Worm (Caenorhabditis elegans) whole organism, L3 larva: ENCODE measurements around the gene spig-8.

Experiments used
- R02D3.7 ChIP-seq: fragments of 150-350 bp; optimal IDR thresholded peaks from 2 replicates; lab custom pipeline; 2014; ENCODE audit warnings: missing biosample characterization, missing genetic modification characterization
- ama-1 ChIP-seq: fragments of 150-350 bp; optimal IDR thresholded peaks from 2 replicates; lab custom pipeline; 2018
- ceh-16 ChIP-seq: sonication (generic microtip); optimal IDR thresholded peaks from 2 replicates; lab custom pipeline; 2017; ENCODE audit warnings: missing biosample characterization, missing genetic modification characterization
- ceh-28 ChIP-seq: fragments of 150-350 bp; optimal IDR thresholded peaks from 2 replicates; lab custom pipeline; 2014; ENCODE audit warnings: missing biosample characterization, missing genetic modification reagents, missing genetic modification characterization
- ceh-82 ChIP-seq: fragments of 150-350 bp; optimal IDR thresholded peaks from 2 replicates; lab custom pipeline; 2014; ENCODE audit warnings: missing biosample characterization, missing genetic modification characterization
- daf-12 ChIP-seq: fragments of 150-350 bp; optimal IDR thresholded peaks from 2 replicates; lab custom pipeline; 2014; ENCODE audit warnings: missing biosample characterization, missing genetic modification reagents, missing genetic modification characterization
- egl-27 ChIP-seq: sonication (generic microtip); optimal IDR thresholded peaks from 4 replicates; lab custom pipeline; 2017; ENCODE audit warnings: missing biosample characterization, missing genetic modification reagents, missing genetic modification characterization
- egl-5 ChIP-seq: fragments of 150-350 bp; optimal IDR thresholded peaks from 2 replicates; lab custom pipeline; 2017; ENCODE audit warnings: missing biosample characterization, missing genetic modification reagents, missing genetic modification characterization, inconsistent platforms
- elt-2 ChIP-seq: sonication (generic microtip); optimal IDR thresholded peaks from 2 replicates; lab custom pipeline; 2016; ENCODE audit warnings: missing genetic modification reagents, mild to moderate bottlenecking, missing genetic modification characterization, missing compliant biosample characterization
- elt-3 ChIP-seq, 3 experiments: fragments of 150-350 bp in 1 of 3; sonication (generic microtip) in 2 of 3; optimal IDR thresholded peaks; 2 replicates in 2 of 3; 4 replicates in 1 of 3; lab custom pipeline; 2014 to 2017; ENCODE audit warnings: missing biosample characterization in 3 of 3, missing genetic modification characterization in 3 of 3
- fkh-10 ChIP-seq: sonication (generic microtip); optimal IDR thresholded peaks from 2 replicates; lab custom pipeline; 2017; ENCODE audit warnings: missing biosample characterization, missing genetic modification reagents, missing genetic modification characterization
- fos-1 ChIP-seq: fragments of 150-350 bp; optimal IDR thresholded peaks from 2 replicates; lab custom pipeline; 2014; ENCODE audit warnings: missing biosample characterization, missing genetic modification characterization
- hmg-11 ChIP-seq: sonication (generic microtip); optimal IDR thresholded peaks from 2 replicates; lab custom pipeline; 2016; ENCODE audit warnings: missing genetic modification characterization, missing compliant biosample characterization
- jun-1 ChIP-seq: fragments of 150-350 bp; optimal IDR thresholded peaks from 2 replicates; lab custom pipeline; 2014; ENCODE audit warnings: missing biosample characterization, missing genetic modification reagents, missing genetic modification characterization
- lin-15B ChIP-seq: fragments of 150-350 bp; optimal IDR thresholded peaks from 2 replicates; lab custom pipeline; 2014; ENCODE audit warnings: missing biosample characterization, missing genetic modification characterization
- mdl-1 ChIP-seq: fragments of 150-350 bp; optimal IDR thresholded peaks from 2 replicates; lab custom pipeline; 2014; ENCODE audit warnings: missing biosample characterization, missing genetic modification characterization
- mml-1 ChIP-seq: fragments of 150-350 bp; sonication (generic microtip); optimal IDR thresholded peaks from 3 replicates; lab custom pipeline; 2014; ENCODE audit warnings: missing biosample characterization, missing genetic modification characterization
- nfya-1 ChIP-seq: sonication (generic microtip); optimal IDR thresholded peaks from 2 replicates; lab custom pipeline; 2017; ENCODE audit warnings: missing genetic modification characterization, mild to moderate bottlenecking, missing compliant biosample characterization, antibody characterized with exemption, moderate library complexity; ENCODE audit not compliant: insufficient read depth
- nhr-11 ChIP-seq: fragments of 150-350 bp; optimal IDR thresholded peaks from 2 replicates; lab custom pipeline; 2014; ENCODE audit warnings: missing biosample characterization, missing genetic modification characterization
- nhr-12 ChIP-seq: fragments of 150-350 bp; optimal IDR thresholded peaks from 2 replicates; lab custom pipeline; 2014; ENCODE audit warnings: missing biosample characterization, missing genetic modification characterization
- nhr-23 ChIP-seq: fragments of 150-350 bp; optimal IDR thresholded peaks from 2 replicates; lab custom pipeline; 2014; ENCODE audit warnings: missing biosample characterization, missing genetic modification reagents, missing genetic modification characterization
- nhr-76 ChIP-seq: fragments of 150-350 bp; sonication (generic microtip); optimal IDR thresholded peaks from 5 replicates; lab custom pipeline; 2014; ENCODE audit warnings: missing biosample characterization, missing genetic modification characterization
- pqm-1 ChIP-seq: fragments of 150-350 bp; optimal IDR thresholded peaks from 2 replicates; lab custom pipeline; 2017; ENCODE audit warnings: missing biosample characterization, missing genetic modification characterization, inconsistent platforms
- sea-2 ChIP-seq: fragments of 150-350 bp; sonication (generic microtip); optimal IDR thresholded peaks from 4 replicates; lab custom pipeline; 2014; ENCODE audit warnings: missing biosample characterization, missing genetic modification reagents, missing genetic modification characterization
- skn-1 ChIP-seq: fragments of 150-350 bp; optimal IDR thresholded peaks from 2 replicates; lab custom pipeline; 2014; ENCODE audit warnings: missing biosample characterization, missing genetic modification characterization
- zag-1 ChIP-seq: fragments of 150-350 bp; optimal IDR thresholded peaks from 2 replicates; lab custom pipeline; 2014; ENCODE audit warnings: missing biosample characterization, missing genetic modification characterization
- ztf-11 ChIP-seq: fragments of 150-350 bp; optimal IDR thresholded peaks from 2 replicates; lab custom pipeline; 2014; ENCODE audit warnings: missing biosample characterization, missing genetic modification characterization

The spig-8 gene

DNA sequence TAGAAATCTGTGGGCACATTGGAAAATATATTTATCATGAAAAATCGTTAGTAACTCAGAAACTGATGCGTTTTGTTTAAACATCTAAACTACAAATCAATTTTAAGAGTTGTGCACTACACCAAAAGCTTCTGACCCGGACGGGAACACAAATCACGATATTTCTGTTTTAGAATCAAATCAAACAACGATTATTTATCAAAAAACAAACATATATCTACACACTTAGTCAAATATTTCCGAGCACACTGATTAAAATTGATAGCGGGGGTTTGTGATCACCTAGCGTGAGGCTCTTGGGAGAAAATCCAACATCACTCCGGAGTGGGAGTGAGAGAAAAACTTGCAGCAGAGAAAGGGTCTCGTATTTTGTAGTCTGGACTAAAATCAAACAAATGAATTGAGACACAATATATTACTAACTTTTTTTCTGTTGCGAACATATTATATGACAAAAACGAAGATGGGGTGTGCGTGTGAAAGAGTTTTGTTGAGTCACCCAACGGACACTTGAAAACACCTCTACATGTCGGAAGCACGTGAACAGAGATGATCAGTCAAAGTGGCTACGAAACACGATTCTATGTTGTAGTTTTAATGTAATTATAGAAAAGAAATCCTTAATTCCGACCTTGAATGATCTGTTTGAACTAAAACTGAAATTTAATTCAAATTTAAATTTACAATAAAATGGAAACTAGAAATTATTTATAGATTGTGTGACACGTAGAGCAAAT lies 40.7 kb downstream of the spig-8 start:
- TF ChIP-seq pqm-1 (tag; lab: Kevin White, UChicago) (peak; percentile 44), daf-12 (tag; lab: Kevin White, UChicago) (no peak), elt-2 (tag; lab: Kevin White, UChicago) (peak; percentile 74), ceh-16 (tag; lab: Kevin White, UChicago) (no peak)
- TF ChIP-seq, all 47 proteins: peak for 2

DNA sequence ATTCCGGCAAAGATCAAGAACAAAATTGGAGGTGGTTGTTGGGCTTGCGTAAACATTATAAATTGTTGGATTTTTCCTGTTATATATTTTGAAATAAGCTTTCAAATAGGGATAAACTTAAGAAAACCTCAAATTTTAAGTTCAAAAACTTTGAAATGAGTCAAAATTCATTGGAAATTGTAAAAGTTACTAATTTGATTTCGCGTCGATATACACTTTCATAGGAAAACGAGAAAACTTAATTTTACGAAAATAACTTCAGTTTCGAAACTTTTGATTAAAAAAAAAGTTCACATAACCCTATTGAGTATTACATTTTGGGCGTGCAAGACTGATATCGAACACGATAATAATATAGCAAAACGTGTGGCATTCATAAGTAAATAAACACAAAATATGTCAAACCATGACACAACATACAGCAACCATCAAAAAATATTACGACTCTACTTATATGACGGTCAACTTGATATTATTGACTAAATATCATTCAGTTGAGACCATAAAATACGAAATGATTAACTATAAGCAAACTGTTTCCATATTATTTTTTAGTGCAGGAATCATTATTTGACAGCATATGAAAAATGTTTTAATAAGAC lies 41.5 kb downstream of the spig-8 start:
- no peak for TF ChIP-seq ama-1 (lab: Kevin White, UChicago)
- TF ChIP-seq ceh-28 (tag; lab: Kevin White, UChicago): no peak
- no peak for TF ChIP-seq ztf-11 (tag; lab: Kevin White, UChicago)
- no peak for TF ChIP-seq nhr-23 (tag; lab: Kevin White, UChicago)
- no peak for TF ChIP-seq nhr-76 (tag; lab: Kevin White, UChicago)
- TF ChIP-seq pqm-1 (tag; lab: Kevin White, UChicago): peak; percentile 21
- TF ChIP-seq nfya-1 (tag; lab: Kevin White, UChicago): no peak
- no peak for TF ChIP-seq fos-1 (tag; lab: Kevin White, UChicago)
- TF ChIP-seq egl-5 (tag; lab: Kevin White, UChicago): no peak
- TF ChIP-seq ceh-82 (tag; lab: Kevin White, UChicago): no peak
- no peak for TF ChIP-seq ceh-16 (tag; lab: Kevin White, UChicago)
- peak; percentile 27 for TF ChIP-seq elt-2 (tag; lab: Kevin White, UChicago)
- no peak for TF ChIP-seq sea-2 (GFP tag; lab: Kevin White, UChicago)
- TF ChIP-seq jun-1 (tag; lab: Kevin White, UChicago): no peak
- TF ChIP-seq mdl-1: no peak
- TF ChIP-seq mml-1 (tag; lab: Kevin White, UChicago): no peak

DNA sequence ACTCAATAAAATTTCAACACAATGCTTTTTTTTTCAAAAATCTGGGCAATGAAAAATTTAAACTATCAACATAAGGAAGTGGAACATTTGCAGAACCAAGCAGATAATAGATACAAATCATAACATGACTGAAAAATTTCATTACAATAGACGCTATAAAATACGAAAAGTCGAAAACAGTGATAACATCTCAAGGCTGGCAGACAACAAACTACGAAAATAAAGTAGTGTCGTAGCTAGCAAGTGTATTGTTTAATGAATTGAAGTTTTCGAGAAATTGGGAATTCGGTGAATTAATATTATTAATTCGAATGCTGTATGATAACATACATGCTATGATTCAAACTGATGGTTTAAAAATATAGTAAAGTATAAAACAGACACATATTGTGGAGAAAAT lies 42.1 kb downstream of the spig-8 start:
- no peak for TF ChIP-seq daf-12 (tag; lab: Kevin White, UChicago)
- TF ChIP-seq elt-2 (tag; lab: Kevin White, UChicago): no peak
- no peak for TF ChIP-seq elt-3 (tag; optimal IDR thresholded peaks at IDR 0.05; lab: Kevin White, UChicago)
- TF ChIP-seq egl-5 (tag; lab: Kevin White, UChicago): no peak
- no peak for TF ChIP-seq egl-27
- no peak for TF ChIP-seq fkh-10
- no peak for TF ChIP-seq ama-1 (lab: Kevin White, UChicago)
- no peak for TF ChIP-seq nhr-76 (tag; lab: Kevin White, UChicago)
- no peak for TF ChIP-seq ztf-11 (tag; lab: Kevin White, UChicago)
- no peak for TF ChIP-seq zag-1 (tag; lab: Kevin White, UChicago)
- no peak for TF ChIP-seq mdl-1
- no peak for TF ChIP-seq fos-1 (tag; lab: Kevin White, UChicago)
- TF ChIP-seq pqm-1 (tag; lab: Kevin White, UChicago): no peak
- no peak for TF ChIP-seq nhr-12 (tag; lab: Kevin White, UChicago)
- no peak for TF ChIP-seq R02D3.7

DNA sequence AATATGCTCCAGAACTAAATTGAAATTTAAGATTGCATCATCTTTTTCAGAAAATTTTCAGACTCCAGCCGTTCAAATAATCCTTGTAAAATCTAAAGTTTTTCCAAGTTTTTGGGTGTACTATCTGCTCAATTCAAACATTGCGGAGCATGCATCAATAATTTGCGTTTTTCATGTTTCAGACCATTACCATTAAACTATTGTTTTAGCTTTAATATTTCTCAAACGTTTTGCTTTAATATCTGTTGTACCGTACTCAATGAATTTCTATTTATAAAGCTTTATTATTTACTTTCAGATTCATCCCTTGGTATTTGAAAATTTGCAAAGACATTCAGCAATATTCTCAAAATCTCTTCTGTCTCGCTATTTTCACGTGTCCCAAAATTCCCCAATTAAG lies 48.5 kb downstream of the spig-8 start, which contains the start of gene odr-2:
odr-2 (plus strand) TSS at position 301 of the 400 bp plus-strand sequence.
- no peak for TF ChIP-seq nhr-11 (tag; lab: Kevin White, UChicago)
- no peak for TF ChIP-seq lin-15B (tag; lab: Kevin White, UChicago)
- no peak for TF ChIP-seq elt-3 (tag; optimal IDR thresholded peaks at IDR 0.05; lab: Kevin White, UChicago)
- TF ChIP-seq hmg-11: no peak
- TF ChIP-seq mml-1 (tag; lab: Kevin White, UChicago): no peak
- no peak for TF ChIP-seq egl-5 (tag; lab: Kevin White, UChicago)
- TF ChIP-seq jun-1 (tag; lab: Kevin White, UChicago): no peak
- TF ChIP-seq sea-2 (GFP tag; lab: Kevin White, UChicago): no peak
- no peak for TF ChIP-seq fos-1 (tag; lab: Kevin White, UChicago)
- TF ChIP-seq skn-1 (tag; lab: Kevin White, UChicago): no peak
- TF ChIP-seq elt-2 (tag; lab: Kevin White, UChicago): no peak
